Worm (Caenorhabditis elegans): ENCODE measurements around the gene ergi-1.
A peak's percentile ranks its signal among the peaks of the same experiment; 100 is the strongest.

Gene ergi-1

ce11 chrX:2070418-2070996 is 35.4 kb upstream of the ergi-1 start, which contains the start of gene acl-4:
TSS of gene acl-4 (minus strand) at chrX:2070444.
- peak; percentile 16 for TF ChIP-seq jun-1 (tag; optimal IDR thresholded peaks at IDR 0.05)
- peak; percentile 9 for TF ChIP-seq elt-2 (tag; optimal IDR thresholded peaks at IDR 0.05)
- TF ChIP-seq ztf-11 (tag; optimal IDR thresholded peaks at IDR 0.05), result no peak

ce11 chrX:2068294-2068693 is 33.2 kb upstream of the ergi-1 start:
- TF ChIP-seq lin-15B (tag; optimal IDR thresholded peaks at IDR 0.05) (no peak), unc-39 (tag; optimal IDR thresholded peaks at IDR 0.05) (no peak), aly-2 (tag; optimal IDR thresholded peaks at IDR 0.05) (no peak), eor-1 (tag; optimal IDR thresholded peaks at IDR 0.05) (no peak), lin-39 (tag; optimal IDR thresholded peaks at IDR 0.05) (no peak), ztf-11 (tag; optimal IDR thresholded peaks at IDR 0.05) (no peak), zag-1 (tag; optimal IDR thresholded peaks at IDR 0.05) (no peak), nhr-28 (tag; optimal IDR thresholded peaks at IDR 0.05) (no peak), ceh-9 (tag; optimal IDR thresholded peaks at IDR 0.05) (no peak), nhr-25 (tag; optimal IDR thresholded peaks at IDR 0.05) (no peak), sea-2 (GFP tag; optimal IDR thresholded peaks at IDR 0.05) (no peak), nhr-237 (tag; optimal IDR thresholded peaks at IDR 0.05) (no peak), pha-4 (tag; optimal IDR thresholded peaks at IDR 0.05) (peak; percentile 66), snpc-4 (tag; optimal IDR thresholded peaks at IDR 0.05) (no peak), daf-12 (tag; optimal IDR thresholded peaks at IDR 0.05) (no peak), ceh-16 (tag; optimal IDR thresholded peaks at IDR 0.05) (no peak), nhr-11 (tag; optimal IDR thresholded peaks at IDR 0.05) (no peak), elt-2 (tag; optimal IDR thresholded peaks at IDR 0.05) (peak; percentile 80), jun-1 (tag; optimal IDR thresholded peaks at IDR 0.05) (peak; percentile 58), tbx-2 (tag; optimal IDR thresholded peaks at IDR 0.05) (no peak), lsy-12 (tag; optimal IDR thresholded peaks at IDR 0.05) (no peak), pqm-1 (tag; optimal IDR thresholded peaks at IDR 0.05) (peak; percentile 90)

ce11 chrX:2064730-2065129 is 29.7 kb upstream of the ergi-1 start, which contains the start of gene F49H12.7:
TSS of gene F49H12.7 (plus strand) at chrX:2065030.
- no peak for TF ChIP-seq pqm-1 (tag; optimal IDR thresholded peaks at IDR 0.05)
- no peak for TF ChIP-seq nhr-67 (tag; optimal IDR thresholded peaks at IDR 0.05)
- no peak for TF ChIP-seq sea-2 (GFP tag; optimal IDR thresholded peaks at IDR 0.05)
- TF ChIP-seq elt-1 (tag; optimal IDR thresholded peaks at IDR 0.05), result no peak
- no peak for TF ChIP-seq lsy-12 (tag; optimal IDR thresholded peaks at IDR 0.05)

ce11 chrX:2051602-2052001 is 16.5 kb upstream of the ergi-1 start, which contains the start of gene Y102A11A.1:
TSS of gene Y102A11A.1 (plus strand) at chrX:2051824.
- no peak for TF ChIP-seq nhr-237 (tag; optimal IDR thresholded peaks at IDR 0.05)
- TF ChIP-seq mml-1 (tag; optimal IDR thresholded peaks at IDR 0.05), result no peak
- peak; percentile 46 for TF ChIP-seq pqm-1 (tag; optimal IDR thresholded peaks at IDR 0.05)
- TF ChIP-seq nhr-43 (tag; optimal IDR thresholded peaks at IDR 0.05; ENCODE audit: poor library complexity, severe bottlenecking), result no peak
- peak; percentile 67 for TF ChIP-seq elt-2 (tag; optimal IDR thresholded peaks at IDR 0.05)
- no peak for TF ChIP-seq unc-62 (GFP tag; optimal IDR thresholded peaks at IDR 0.05)

ce11 chrX:2050212-2050611 is 15.1 kb upstream of the ergi-1 start:
- no peak for TF ChIP-seq jun-1 (tag; optimal IDR thresholded peaks at IDR 0.05)
- no peak for TF ChIP-seq ztf-11 (tag; optimal IDR thresholded peaks at IDR 0.05)
- TF ChIP-seq ZK546.5 (tag; optimal IDR thresholded peaks at IDR 0.05), result no peak

- TF ChIP-seq fkh-2 (tag; optimal IDR thresholded peaks at IDR 0.05) (no peak), unc-39 (tag; optimal IDR thresholded peaks at IDR 0.05) (no peak), nhr-25 (tag; optimal IDR thresholded peaks at IDR 0.05) (no peak), nhr-67 (tag; optimal IDR thresholded peaks at IDR 0.05) (no peak), ztf-4 (tag; optimal IDR thresholded peaks at IDR 0.05) (no peak), R02D3.7 (tag; optimal IDR thresholded peaks at IDR 0.05) (no peak), mdl-1 (tag; optimal IDR thresholded peaks at IDR 0.05) (no peak)
Measured at ce11 chrX:2048865-2049405, 13.9 kb upstream of the ergi-1 start.

All from whole organism, L3 larva.